Fruit fly (Drosophila melanogaster) whole organism, larva: Measurements from ENCODE around the gene kkv.

Experiments used
- noc ChIP-seq: fragments of 200-800 bp; sonication (Bioruptor generic); optimal IDR thresholded peaks from 3 replicates; lab custom pipeline; 2019; ENCODE audit warnings: missing biosample characterization, mild to moderate bottlenecking, missing genetic modification characterization, moderate library complexity

kkv gene

dm6 chr3R:5354373-5355134 is 38.1 kb downstream of the kkv start, which contains the start of the genes CG11999 and CG1161:
CG11999 (minus strand) TSS chr3R:5354747.
CG1161 (plus strand) TSS chr3R:5355092.
- peak; percentile 4 for TF ChIP-seq noc (tag; lab: Kevin White, UChicago)

dm6 chr3R:5350393-5350972 is 42.2 kb downstream of the kkv start, which contains the start of gene mtd:
mtd (minus strand) TSS chr3R:5350443.
- TF ChIP-seq noc (tag; lab: Kevin White, UChicago): no peak

dm6 chr3R:5346707-5347323 is 45.9 kb downstream of the kkv start:
- no peak for TF ChIP-seq noc (tag; lab: Kevin White, UChicago)

- no peak for TF ChIP-seq noc (tag; lab: Kevin White, UChicago)
Observed at dm6 chr3R:5331764-5332405, 60.8 kb downstream of the kkv start.

- no peak for TF ChIP-seq noc (tag; lab: Kevin White, UChicago)
Observed at dm6 chr3R:5330338-5330737, 62.3 kb downstream of the kkv start.
